Worm (Caenorhabditis elegans) whole organism, L1 larva: ENCODE measurements around the gene nfu-1.

ENCODE experiments used
- C04F5.9 ChIP-seq: sonication (generic microtip); optimal IDR thresholded peaks from 2 replicates; lab custom pipeline; 2016; ENCODE audit warnings: missing genetic modification characterization, missing compliant biosample characterization
- alr-1 ChIP-seq: fragments of 200-800 bp; sonication (Bioruptor generic); optimal IDR thresholded peaks from 2 replicates; lab custom pipeline; 2018; ENCODE audit warnings: borderline replicate concordance, mild to moderate bottlenecking, missing genetic modification characterization, missing compliant biosample characterization
- hpl-2 ChIP-seq: fragments of 150-350 bp; optimal IDR thresholded peaks from 2 replicates; lab custom pipeline; 2014; ENCODE audit warnings: missing biosample characterization, missing genetic modification reagents, missing genetic modification characterization
- lin-35 ChIP-seq, 2 experiments: fragments of 150-350 bp; optimal IDR thresholded peaks; 2 replicates each; lab custom pipeline; 2014; ENCODE audit warnings: missing biosample characterization in 2 of 2, missing genetic modification characterization in 2 of 2, missing genetic modification reagents in 2 of 2
- lsy-2 ChIP-seq, 2 experiments: fragments of 150-350 bp; optimal IDR thresholded peaks; 2 replicates each; lab custom pipeline; 2014; ENCODE audit warnings: missing biosample characterization in 2 of 2, missing genetic modification characterization in 2 of 2
- nhr-11 ChIP-seq: fragments of 150-350 bp; optimal IDR thresholded peaks from 2 replicates; lab custom pipeline; 2014; ENCODE audit warnings: missing biosample characterization, missing genetic modification characterization
- nhr-237 ChIP-seq: fragments of 150-350 bp; optimal IDR thresholded peaks from 2 replicates; lab custom pipeline; 2014; ENCODE audit warnings: missing biosample characterization, missing genetic modification characterization
- nhr-76 ChIP-seq: sonication (generic microtip); optimal IDR thresholded peaks from 2 replicates; lab custom pipeline; 2017; ENCODE audit warnings: missing biosample characterization, missing genetic modification characterization
- rnt-1 ChIP-seq: sonication (generic microtip); optimal IDR thresholded peaks from 2 replicates; lab custom pipeline; 2016; ENCODE audit warnings: mild to moderate bottlenecking, missing genetic modification characterization, moderate library complexity, missing compliant biosample characterization
- unc-62 ChIP-seq: fragments of 150-350 bp; optimal IDR thresholded peaks from 2 replicates; lab custom pipeline; 2014; ENCODE audit warnings: missing biosample characterization, missing genetic modification reagents, missing genetic modification characterization
- ztf-11 ChIP-seq, 2 experiments: sonication (generic microtip); optimal IDR thresholded peaks; 2 replicates each; lab custom pipeline; 2016 to 2017; ENCODE audit warnings: missing genetic modification characterization in 2 of 2, missing biosample characterization in 1 of 2, missing compliant biosample characterization in 1 of 2
- ztf-4 ChIP-seq: fragments of 150-350 bp; optimal IDR thresholded peaks from 2 replicates; lab custom pipeline; 2014; ENCODE audit warnings: missing biosample characterization, missing genetic modification characterization

- TF ChIP-seq ztf-11 (tag; optimal IDR thresholded peaks at IDR 0.05; lab: Kevin White, UChicago) = no peak
- no peak for TF ChIP-seq nhr-11 (tag; lab: Kevin White, UChicago)
- no peak for TF ChIP-seq nhr-76 (tag; lab: Kevin White, UChicago)
- no peak for TF ChIP-seq rnt-1 (tag; lab: Kevin White, UChicago)
- no peak for TF ChIP-seq hpl-2 (GFP tag; lab: Kevin White, UChicago)
- no peak for TF ChIP-seq ztf-4 (tag; lab: Kevin White, UChicago)
- no peak for TF ChIP-seq lsy-2 (tag; optimal IDR thresholded peaks at IDR 0.05; lab: Kevin White, UChicago)
- TF ChIP-seq alr-1 (tag; lab: Kevin White, UChicago) = no peak
- TF ChIP-seq nhr-237 (tag; lab: Kevin White, UChicago) = no peak
- TF ChIP-seq C04F5.9 (tag; lab: Kevin White, UChicago) = no peak
- no peak for TF ChIP-seq lin-35 (GFP tag; optimal IDR thresholded peaks at IDR 0.05; lab: Kevin White, UChicago)
- TF ChIP-seq unc-62 (GFP tag; lab: Kevin White, UChicago) = no peak
These were observed at the start of gene nfu-1 for ce11 chrIV:10387113-10387512.
